Fruit fly (Drosophila melanogaster): Measurements from ENCODE around the gene kst.

Gene kst

DNA sequence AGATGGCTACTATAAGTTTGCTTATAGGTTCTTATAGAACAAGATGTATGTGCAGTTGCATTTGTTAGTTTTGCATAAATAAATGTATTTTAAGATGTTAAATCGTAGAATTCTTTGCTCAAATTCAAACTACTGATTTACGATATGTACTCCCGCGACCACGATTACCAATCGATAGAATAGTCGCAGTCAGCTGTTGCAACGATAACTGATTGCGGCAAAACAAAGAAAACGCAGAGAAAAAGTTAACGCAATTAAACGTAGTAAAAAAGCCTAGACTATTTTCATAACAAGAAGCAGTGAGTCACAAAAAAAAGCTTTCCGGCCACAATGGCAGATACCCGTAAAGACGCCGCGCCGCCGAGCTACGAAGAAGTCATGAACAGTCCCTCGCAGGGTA, 39.9 kb downstream of the kst start, which contains the start of gene CG12012 (continued):
- TF ChIP-seq ind (GFP tag; optimal IDR thresholded peaks at IDR 0.05) (no peak), Dp (GFP tag; optimal IDR thresholded peaks at IDR 0.05) (peak; percentile 80), CG1603 (tag; optimal IDR thresholded peaks at IDR 0.05) (no peak), CG17359 (tag; optimal IDR thresholded peaks at IDR 0.05) (no peak), CG3163 (GFP tag; optimal IDR thresholded peaks at IDR 0.05) (no peak), CG13894 (tag; optimal IDR thresholded peaks at IDR 0.05) (no peak), Gug (GFP tag; IDR thresholded peaks at IDR 0.05) (no peak), CG11504 (tag; optimal IDR thresholded peaks at IDR 0.05) (no peak), CG12219 (GFP tag; optimal IDR thresholded peaks at IDR 0.05) (no peak), CG32767 (GFP tag; IDR thresholded peaks at IDR 0.05) (no peak), tio (GFP tag; optimal IDR thresholded peaks at IDR 0.05) (no peak), CG17328 (GFP tag; IDR thresholded peaks at IDR 0.05) (no peak), Tbp (GFP tag; optimal IDR thresholded peaks at IDR 0.05) (no peak), shn (GFP tag; optimal IDR thresholded peaks at IDR 0.05) (no peak), Awh (GFP tag; IDR thresholded peaks at IDR 0.05) (no peak), CG34376 (GFP tag; optimal IDR thresholded peaks at IDR 0.05) (no peak), stwl (tag; optimal IDR thresholded peaks at IDR 0.05) (peak; percentile 28), zfh1 (GFP tag; IDR thresholded peaks at IDR 0.05) (no peak), CG11085 (GFP tag; IDR thresholded peaks at IDR 0.05) (no peak), CG13624 (GFP tag; optimal IDR thresholded peaks at IDR 0.05) (no peak), cwo (GFP tag; optimal IDR thresholded peaks at IDR 0.05) (no peak), pum (GFP tag; optimal IDR thresholded peaks at IDR 0.05) (no peak), exex (tag; optimal IDR thresholded peaks at IDR 0.05) (no peak), YL-1 (GFP tag; optimal IDR thresholded peaks at IDR 0.05) (peak; percentile 10), CG5245 (GFP tag; optimal IDR thresholded peaks at IDR 0.05) (no peak), Myb (GFP tag; optimal IDR thresholded peaks at IDR 0.05) (no peak), CG10462 (GFP tag; optimal IDR thresholded peaks at IDR 0.05) (no peak), grau (tag; optimal IDR thresholded peaks at IDR 0.05) (no peak), CG6272 (GFP tag; IDR thresholded peaks at IDR 0.05) (no peak), TFAM (GFP tag; optimal IDR thresholded peaks at IDR 0.05) (no peak), Drgx (GFP tag; IDR thresholded peaks at IDR 0.05) (no peak), rib (GFP tag; IDR thresholded peaks at IDR 0.05) (no peak), sc (optimal IDR thresholded peaks at IDR 0.05) (no peak), sc (GFP tag; optimal IDR thresholded peaks at IDR 0.05) (no peak), vfl (GFP tag; optimal IDR thresholded peaks at IDR 0.05) (no peak), Hsf (GFP tag; optimal IDR thresholded peaks at IDR 0.05) (no peak), CG6765 (GFP tag; optimal IDR thresholded peaks at IDR 0.05) (no peak), tx (GFP tag; optimal IDR thresholded peaks at IDR 0.05) (no peak), CG2889 (GFP tag; IDR thresholded peaks at IDR 0.05) (no peak), lilli (GFP tag; optimal IDR thresholded peaks at IDR 0.05) (no peak), CG30403 (GFP tag; optimal IDR thresholded peaks at IDR 0.05) (no peak), B-H2 (GFP tag; optimal IDR thresholded peaks at IDR 0.05) (no peak), CG2129 (GFP tag; IDR thresholded peaks at IDR 0.05; ENCODE audit: partially characterized antibody) (0 out of 2 replicates have a peak, but pooled peaks have one; percentile 14), gcm (GFP tag; optimal IDR thresholded peaks at IDR 0.05) (no peak), Nf-YC (tag; optimal IDR thresholded peaks at IDR 0.05) (no peak), fu2 (GFP tag; optimal IDR thresholded peaks at IDR 0.05) (no peak), CG6254 (GFP tag; optimal IDR thresholded peaks at IDR 0.05) (no peak), Sry-δ (GFP tag; optimal IDR thresholded peaks at IDR 0.05) (peak; percentile 4), CG31388 (GFP tag; optimal IDR thresholded peaks at IDR 0.05) (no peak), Rx (GFP tag; IDR thresholded peaks at IDR 0.05) (no peak), bbx (GFP tag; IDR thresholded peaks at IDR 0.05; ENCODE audit: partially characterized antibody) (peak; percentile 51), ac (GFP tag; optimal IDR thresholded peaks at IDR 0.05) (no peak), CG12744 (GFP tag; optimal IDR thresholded peaks at IDR 0.05) (no peak)
